Fruit fly (Drosophila melanogaster) whole organism, wandering third instar larva: ENCODE measurements around the gene CG14095.

Source experiments
- Abd-B ChIP-seq: fragments of >200 bp; optimal IDR thresholded peaks from 2 replicates; lab custom pipeline; 2017; ENCODE audit warnings: missing biosample characterization, missing genetic modification characterization
- ey ChIP-seq: fragments of 200-800 bp; sonication (Bioruptor generic); optimal IDR thresholded peaks from 2 replicates; lab custom pipeline; 2016; ENCODE audit warnings: missing biosample characterization, missing genetic modification characterization
- h ChIP-seq: fragments of 200-800 bp; sonication (Bioruptor generic); optimal IDR thresholded peaks from 3 replicates; lab custom pipeline; 2016; ENCODE audit warnings: missing biosample characterization, mild to moderate bottlenecking, missing genetic modification characterization
- lola ChIP-seq: fragments of >200 bp; optimal IDR thresholded peaks from 2 replicates; lab custom pipeline; 2017; ENCODE audit warnings: missing biosample characterization, missing genetic modification characterization
- psq ChIP-seq: fragments of 200-800 bp; sonication (Bioruptor generic); optimal IDR thresholded peaks from 3 replicates; lab custom pipeline; 2017; ENCODE audit warnings: missing biosample characterization, mild to moderate bottlenecking, missing genetic modification characterization, moderate library complexity

DNA sequence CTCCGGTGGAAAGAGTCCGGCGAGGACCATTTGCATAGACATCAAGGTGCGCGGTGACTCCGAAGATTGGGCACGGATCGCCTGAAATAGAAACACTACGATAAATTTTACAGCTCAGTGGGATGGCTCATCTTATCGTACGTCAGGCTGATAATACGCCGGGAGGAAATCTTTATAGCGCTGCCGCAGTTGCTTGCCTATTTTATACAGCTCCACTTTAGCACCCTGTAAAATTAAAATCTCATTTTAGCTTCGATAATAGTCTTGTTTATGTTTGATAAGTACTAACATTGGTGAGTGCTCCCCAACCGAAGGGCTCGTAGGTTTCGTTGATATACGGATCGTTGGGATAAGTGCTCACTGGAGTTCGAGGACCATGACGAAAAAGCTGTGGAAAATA is 34.8 kb upstream of the CG14095 start:
- TF ChIP-seq psq (GFP tag; lab: Kevin White, UChicago), result no peak
- no peak for TF ChIP-seq Abd-B (GFP tag; lab: Kevin White, UChicago)
- TF ChIP-seq ey (GFP tag; lab: Kevin White, UChicago), result no peak
- TF ChIP-seq h (GFP tag; lab: Kevin White, UChicago), result no peak
- TF ChIP-seq lola (GFP tag; lab: Kevin White, UChicago), result no peak
